Fruit fly (Drosophila melanogaster) whole organism, embryonic: Measurements from ENCODE around the gene CG14853.

Experiments
- CG4282 ChIP-seq: fragments of 200-800 bp; sonication (Bioruptor generic); optimal IDR thresholded peaks from 2 replicates; lab custom pipeline; 2016; ENCODE audit warnings: missing biosample characterization, missing genetic modification characterization
- CG4328 ChIP-seq: fragments of 200-800 bp; sonication (Bioruptor generic); optimal IDR thresholded peaks from 3 replicates; lab custom pipeline; 2017; ENCODE audit warnings: missing biosample characterization, missing genetic modification reagents, missing genetic modification characterization
- CG4404 ChIP-seq: fragments of 200-800 bp; sonication (Bioruptor generic); IDR thresholded peaks from 2 replicates; pipeline ENCODE4 v1.3.6; 2022; ENCODE audit warnings: missing biosample characterization, missing genetic modification characterization
- al ChIP-seq: fragments of 200-800 bp; sonication (Bioruptor generic); IDR thresholded peaks from 2 replicates; pipeline ENCODE4 v1.3.6; 2022; ENCODE audit warnings: missing biosample characterization, missing genetic modification characterization
- phol ChIP-seq: fragments of 200-800 bp; sonication (Bioruptor generic); optimal IDR thresholded peaks from 3 replicates; lab custom pipeline; 2018; ENCODE audit warnings: missing biosample characterization, mild to moderate bottlenecking, missing genetic modification characterization, moderate library complexity
- pum ChIP-seq: fragments of 200-800 bp; sonication (Bioruptor generic); optimal IDR thresholded peaks from 2 replicates; lab custom pipeline; 2016; ENCODE audit warnings: missing biosample characterization, missing genetic modification characterization
- repo ChIP-seq: fragments of 200-800 bp; sonication (Bioruptor generic); optimal IDR thresholded peaks from 2 replicates; lab custom pipeline; 2016; ENCODE audit warnings: missing biosample characterization, missing genetic modification characterization

DNA sequence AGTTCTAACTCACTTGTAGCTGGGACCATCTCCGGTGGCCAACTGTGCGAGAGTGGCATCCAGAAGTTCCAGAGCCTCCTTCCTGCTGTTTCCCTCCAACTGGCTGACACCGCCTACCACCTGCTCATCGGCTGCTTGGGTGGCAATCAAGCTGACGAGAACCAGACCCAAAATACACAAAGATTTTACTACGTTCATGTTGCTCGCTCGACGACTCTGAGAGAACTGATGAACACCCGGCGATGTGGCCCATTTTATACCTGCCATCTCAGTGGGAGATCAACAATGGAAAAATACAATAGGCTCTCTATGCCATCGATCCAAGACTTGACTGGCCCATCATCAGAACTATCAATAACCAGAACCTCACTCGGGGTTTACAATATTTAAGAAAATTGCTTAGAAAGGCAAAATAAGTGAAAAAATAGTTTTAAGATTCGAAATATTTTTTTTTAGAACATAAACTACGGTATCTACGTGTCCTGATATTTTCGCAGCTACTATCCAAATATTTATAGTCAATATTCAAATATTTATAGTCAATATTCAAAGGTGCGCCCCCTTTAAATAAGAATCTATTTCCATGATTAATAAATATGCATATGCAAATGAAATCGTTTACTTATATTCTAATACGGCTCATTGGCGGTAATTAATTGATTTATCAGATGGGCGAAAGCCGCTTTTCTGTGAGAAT is 39.9 kb upstream of the CG14853 start, which contains the start of gene Cys:
- TF ChIP-seq pum (GFP tag; lab: Kevin White, UChicago) = no peak
- no peak for TF ChIP-seq repo (GFP tag; lab: Kevin White, UChicago)
- TF ChIP-seq al (GFP tag; lab: Robert Waterston, UW) = no peak
- TF ChIP-seq phol (tag; lab: Kevin White, UChicago) = no peak
- TF ChIP-seq CG4404 = no peak
- no peak for TF ChIP-seq CG4328
- TF ChIP-seq CG4282 (GFP tag; lab: Kevin White, UChicago) = no peak
